Worm (Caenorhabditis elegans) whole organism, L3 larva: ENCODE measurements around the gene C43C3.4.
A peak's percentile ranks its signal among the peaks of the same experiment; 100 is the strongest.

Experiments
- ceh-9 ChIP-seq: sonication (generic microtip); optimal IDR thresholded peaks from 2 replicates; lab custom pipeline; 2018; ENCODE audit warnings: missing biosample characterization, missing genetic modification characterization
- egl-5 ChIP-seq: fragments of 150-350 bp; optimal IDR thresholded peaks from 2 replicates; lab custom pipeline; 2017; ENCODE audit warnings: missing biosample characterization, missing genetic modification reagents, missing genetic modification characterization, inconsistent platforms
- elt-2 ChIP-seq: sonication (generic microtip); optimal IDR thresholded peaks from 2 replicates; lab custom pipeline; 2016; ENCODE audit warnings: missing genetic modification reagents, mild to moderate bottlenecking, missing genetic modification characterization, missing compliant biosample characterization
- fkh-10 ChIP-seq: sonication (generic microtip); optimal IDR thresholded peaks from 2 replicates; lab custom pipeline; 2017; ENCODE audit warnings: missing biosample characterization, missing genetic modification reagents, missing genetic modification characterization
- fkh-2 ChIP-seq: fragments of 150-350 bp; optimal IDR thresholded peaks from 2 replicates; lab custom pipeline; 2014; ENCODE audit warnings: missing biosample characterization, missing genetic modification reagents, missing genetic modification characterization
- nhr-11 ChIP-seq: fragments of 150-350 bp; optimal IDR thresholded peaks from 2 replicates; lab custom pipeline; 2014; ENCODE audit warnings: missing biosample characterization, missing genetic modification characterization
- nhr-28 ChIP-seq: fragments of 150-350 bp; optimal IDR thresholded peaks from 2 replicates; lab custom pipeline; 2014; ENCODE audit warnings: missing biosample characterization, missing genetic modification characterization
- unc-62 ChIP-seq: fragments of 150-350 bp; sonication (generic microtip); optimal IDR thresholded peaks from 4 replicates; lab custom pipeline; 2014; ENCODE audit warnings: missing biosample characterization, missing genetic modification reagents, missing genetic modification characterization

DNA sequence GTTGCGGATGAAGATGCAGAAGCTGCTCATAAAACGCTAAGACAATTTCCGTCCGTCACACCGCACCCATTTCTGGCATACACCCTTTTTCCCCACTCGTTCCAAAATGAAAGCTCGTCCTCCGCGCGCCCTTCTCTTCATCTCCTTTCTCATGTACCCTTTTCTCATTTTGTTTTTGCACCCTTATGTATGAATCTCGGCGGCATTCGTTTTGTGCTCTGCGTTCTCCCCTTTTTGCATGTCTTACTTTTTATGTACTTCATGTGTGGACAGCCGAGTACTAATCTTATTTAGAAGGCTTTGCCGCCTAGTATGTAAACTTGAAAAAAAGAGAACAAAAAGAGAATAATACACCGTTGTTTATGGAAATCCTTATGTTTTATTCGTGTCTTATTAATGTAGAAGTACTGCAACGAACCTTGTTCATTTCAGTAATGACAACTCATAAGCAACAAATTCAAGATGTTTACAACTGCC lies 26.6 kb downstream of the C43C3.4 start, which contains the start of gene F34H10.4:
- TF ChIP-seq nhr-11 (tag; lab: Kevin White, UChicago) (no peak), elt-2 (tag; lab: Kevin White, UChicago) (no peak), egl-5 (tag; lab: Kevin White, UChicago) (no peak), nhr-28 (tag; lab: Kevin White, UChicago) (no peak), ceh-9 (tag; lab: Kevin White, UChicago) (no peak), fkh-2 (tag; lab: Kevin White, UChicago) (no peak), fkh-10 (GFP tag; lab: Kevin White, UChicago) (peak; percentile 89), unc-62 (no peak)
